Worm (Caenorhabditis elegans) whole organism, mixed stage, embryonic: ENCODE measurements around the gene C53B7.2.
A peak's percentile ranks its signal among the peaks of the same experiment; 100 is the strongest.

Experiments
- ces-1 ChIP-seq: fragments of 150-350 bp; optimal IDR thresholded peaks from 2 replicates; lab custom pipeline; 2014; ENCODE audit warnings: missing biosample characterization, missing genetic modification reagents, missing genetic modification characterization
- cnd-1 ChIP-seq: fragments of 200-800 bp; sonication (Bioruptor generic); optimal IDR thresholded peaks from 2 replicates; lab custom pipeline; 2018; ENCODE audit warnings: mild to moderate bottlenecking, missing genetic modification characterization, missing compliant biosample characterization
- elt-1 ChIP-seq: sonication (generic microtip); optimal IDR thresholded peaks from 2 replicates; lab custom pipeline; 2017; ENCODE audit warnings: missing genetic modification characterization, mild to moderate bottlenecking, missing compliant biosample characterization, antibody characterized with exemption, moderate library complexity, borderline replicate concordance; ENCODE audit not compliant: insufficient read depth
- elt-3 ChIP-seq: fragments of 150-350 bp; optimal IDR thresholded peaks from 2 replicates; lab custom pipeline; 2014; ENCODE audit warnings: missing biosample characterization, missing genetic modification characterization
- flh-1 ChIP-seq: fragments of 200-800 bp; sonication (Bioruptor generic); optimal IDR thresholded peaks from 2 replicates; lab custom pipeline; 2018; ENCODE audit warnings: mild to moderate bottlenecking, missing genetic modification characterization, moderate library complexity, missing compliant biosample characterization
- ham-2 ChIP-seq: fragments of 200-800 bp; sonication (Bioruptor generic); optimal IDR thresholded peaks from 2 replicates; lab custom pipeline; 2018; ENCODE audit warnings: mild to moderate bottlenecking, missing genetic modification characterization, missing compliant biosample characterization
- hlh-1 ChIP-seq: fragments of 150-350 bp; optimal IDR thresholded peaks from 2 replicates; lab custom pipeline; 2014; ENCODE audit warnings: missing biosample characterization, missing genetic modification reagents, missing genetic modification characterization
- lin-13 ChIP-seq: fragments of 150-350 bp; optimal IDR thresholded peaks from 2 replicates; lab custom pipeline; 2014; ENCODE audit warnings: missing biosample characterization, missing genetic modification characterization
- lin-32 ChIP-seq: fragments of 200-800 bp; sonication (Bioruptor generic); optimal IDR thresholded peaks from 2 replicates; lab custom pipeline; 2018; ENCODE audit warnings: mild to moderate bottlenecking, missing genetic modification characterization, missing compliant biosample characterization
- mab-5 ChIP-seq: fragments of 150-350 bp; optimal IDR thresholded peaks from 2 replicates; lab custom pipeline; 2014; ENCODE audit warnings: missing biosample characterization, missing genetic modification characterization
- nhr-76 ChIP-seq: sonication (generic microtip); optimal IDR thresholded peaks from 2 replicates; lab custom pipeline; 2017; ENCODE audit warnings: missing biosample characterization, missing genetic modification characterization
- unc-120 ChIP-seq: sonication (generic microtip); optimal IDR thresholded peaks from 2 replicates; lab custom pipeline; 2017; ENCODE audit warnings: missing genetic modification characterization, missing compliant biosample characterization; ENCODE audit not compliant: poor library complexity, severe bottlenecking
- unc-62 ChIP-seq: fragments of 150-350 bp; optimal IDR thresholded peaks from 2 replicates; lab custom pipeline; 2014; ENCODE audit warnings: missing biosample characterization, missing genetic modification reagents, missing genetic modification characterization
- zip-8 ChIP-seq: fragments of 150-350 bp; optimal IDR thresholded peaks from 2 replicates; lab custom pipeline; 2014; ENCODE audit warnings: missing biosample characterization, missing genetic modification characterization
- ztf-11 ChIP-seq: fragments of 150-350 bp; optimal IDR thresholded peaks from 2 replicates; lab custom pipeline; 2014; ENCODE audit warnings: missing biosample characterization, missing genetic modification characterization

C53B7.2 gene

ce11 chrX:6889374-6889773, 43.3 kb downstream of the C53B7.2 start, which contains the start of gene unc-6:
unc-6 (plus strand) TSS chrX:6889674.
- TF ChIP-seq unc-120 (tag; lab: Kevin White, UChicago) (no peak), elt-3 (no peak), lin-32 (GFP tag; lab: Kevin White, UChicago) (no peak), ham-2 (no peak), unc-62 (GFP tag; lab: Kevin White, UChicago) (no peak), ztf-11 (tag; lab: Kevin White, UChicago) (no peak), flh-1 (no peak), nhr-76 (tag; lab: Kevin White, UChicago) (no peak), lin-13 (tag; lab: Kevin White, UChicago) (no peak), elt-1 (no peak), cnd-1 (no peak), hlh-1 (no peak)

ce11 chrX:6893074-6893473, 47.0 kb downstream of the C53B7.2 start:
- TF ChIP-seq ces-1 (GFP tag; lab: Kevin White, UChicago) (peak; percentile 83), zip-8 (tag; lab: Kevin White, UChicago) (no peak)

- TF ChIP-seq unc-62 (GFP tag; lab: Kevin White, UChicago) (peak; percentile 95), mab-5 (peak; percentile 43), unc-120 (tag; lab: Kevin White, UChicago) (peak; percentile 56), lin-32 (GFP tag; lab: Kevin White, UChicago) (no peak)
These were observed 48.1 kb downstream of the C53B7.2 start for ce11 chrX:6894104-6894503.
